Worm (Caenorhabditis elegans) whole organism, L4 larva: ENCODE results near the gene F36A4.1.
A peak's percentile ranks its signal among the peaks of the same experiment; 100 is the strongest.

Experiments
- lsy-2 ChIP-seq, 2 experiments: fragments of 150-350 bp in 1 of 2; sonication (generic microtip) in 1 of 2; optimal IDR thresholded peaks; 2 replicates each; lab custom pipeline; 2014 to 2017; ENCODE audit warnings: missing biosample characterization in 2 of 2, missing genetic modification characterization in 2 of 2
- nhr-41 ChIP-seq: fragments of 200-800 bp; sonication (Bioruptor generic); IDR thresholded peaks from 2 replicates; pipeline ENCODE4 v1.3.6; 2022; ENCODE audit warnings: missing genetic modification reagents, missing genetic modification characterization, missing compliant biosample characterization
- saeg-2 ChIP-seq: fragments of 200-800 bp; sonication (Bioruptor generic); IDR thresholded peaks from 2 replicates; pipeline ENCODE4 v1.3.6; 2022; ENCODE audit warnings: missing genetic modification reagents, missing genetic modification characterization, missing compliant biosample characterization
- unc-62 ChIP-seq, 3 experiments: fragments of 150-350 bp in 1 of 3; sonication (generic microtip); optimal IDR thresholded peaks in 2 of 3; peaks in 1 of 3; 1 replicate in 1 of 3; 2 replicates in 2 of 3; lab custom pipeline; 2014 to 2017; ENCODE audit warnings: missing biosample characterization in 3 of 3, missing genetic modification characterization in 3 of 3, missing genetic modification reagents in 3 of 3, missing genotype in 1 of 3
- zip-11 ChIP-seq: fragments of 200-800 bp; sonication (Bioruptor generic); IDR thresholded peaks from 2 replicates; pipeline ENCODE4 v1.3.6; 2022; ENCODE audit warnings: missing genetic modification characterization, missing compliant biosample characterization

- TF ChIP-seq unc-62 (GFP tag; optimal IDR thresholded peaks at IDR 0.05 in 1 of 2; lab: Kevin White, UChicago) (peak in 1 of 2 experiments; percentile 70), unc-62 (tag; optimal IDR thresholded peaks at IDR 0.05; lab: Kevin White, UChicago) (no peak), lsy-2 (tag; optimal IDR thresholded peaks at IDR 0.05; lab: Kevin White, UChicago) (no peak), zip-11 (GFP tag; lab: Robert Waterston, UW) (no peak), saeg-2 (GFP tag; lab: Robert Waterston, UW) (no peak), nhr-41 (no peak)
Measured at ce11 chrIV:4259433-4259832, 12.8 kb upstream of the F36A4.1 start.
